Fruit fly (Drosophila melanogaster) whole organism, embryonic: ENCODE data around the gene CG43800.

Experiments used
- Bgb ChIP-seq: fragments of 200-800 bp; sonication (Bioruptor generic); IDR thresholded peaks from 2 replicates; pipeline ENCODE4 v1.3.6; 2022; ENCODE audit warnings: missing biosample characterization, missing genetic modification characterization; ENCODE audit not compliant: partially characterized antibody
- CG1024 ChIP-seq: fragments of 200-800 bp; sonication (Bioruptor generic); IDR thresholded peaks from 2 replicates; pipeline ENCODE4 v1.3.6; 2022; ENCODE audit warnings: missing biosample characterization, missing genetic modification characterization
- CG10462 ChIP-seq: fragments of 200-800 bp; sonication (Bioruptor generic); optimal IDR thresholded peaks from 2 replicates; lab custom pipeline; 2016; ENCODE audit warnings: missing biosample characterization, missing genetic modification characterization
- CG11504 ChIP-seq: fragments of 200-800 bp; sonication (Bioruptor generic); optimal IDR thresholded peaks from 3 replicates; lab custom pipeline; 2019; ENCODE audit warnings: missing biosample characterization, mild to moderate bottlenecking, missing genetic modification characterization, moderate library complexity
- CG12104 ChIP-seq: fragments of 200-800 bp; sonication (Bioruptor generic); optimal IDR thresholded peaks from 3 replicates; lab custom pipeline; 2016; ENCODE audit warnings: missing biosample characterization, missing genetic modification characterization
- CG12236 ChIP-seq: fragments of 200-800 bp; sonication (Bioruptor generic); optimal IDR thresholded peaks from 2 replicates; lab custom pipeline; 2016; ENCODE audit warnings: missing biosample characterization, missing genetic modification characterization
- CG13424 ChIP-seq: fragments of 200-800 bp; sonication (Bioruptor generic); optimal IDR thresholded peaks from 2 replicates; lab custom pipeline; 2019; ENCODE audit warnings: missing biosample characterization, mild to moderate bottlenecking, missing genetic modification characterization, moderate library complexity
- CG13624 ChIP-seq: fragments of 200-800 bp; sonication (Bioruptor generic); optimal IDR thresholded peaks from 2 replicates; lab custom pipeline; 2016; ENCODE audit warnings: missing biosample characterization, missing genetic modification characterization
- CG15601 ChIP-seq: fragments of 200-800 bp; sonication (Bioruptor generic); optimal IDR thresholded peaks from 3 replicates; lab custom pipeline; 2019; ENCODE audit warnings: missing biosample characterization, mild to moderate bottlenecking, missing genetic modification characterization, moderate library complexity
- CG16779 ChIP-seq: fragments of 200-800 bp; sonication (Bioruptor generic); IDR thresholded peaks from 2 replicates; pipeline ENCODE4 v1.3.6; 2022; ENCODE audit warnings: missing biosample characterization, missing genetic modification characterization
- CG16813 ChIP-seq: fragments of 200-800 bp; sonication (Bioruptor generic); IDR thresholded peaks from 3 replicates; pipeline ENCODE4 v1.3.6; 2022; ENCODE audit warnings: missing biosample characterization, missing genetic modification characterization; ENCODE audit not compliant: partially characterized antibody
- CG18476 ChIP-seq: fragments of 200-800 bp; sonication (Bioruptor generic); optimal IDR thresholded peaks from 2 replicates; lab custom pipeline; 2016; ENCODE audit warnings: missing biosample characterization, mild to moderate bottlenecking, missing genetic modification characterization
- CG18764 ChIP-seq: fragments of 200-800 bp; sonication (Bioruptor generic); optimal IDR thresholded peaks from 3 replicates; lab custom pipeline; 2016; ENCODE audit warnings: missing biosample characterization, missing genetic modification characterization
- CG32532 ChIP-seq: fragments of 200-800 bp; sonication (Bioruptor generic); IDR thresholded peaks from 2 replicates; pipeline ENCODE4 v1.3.6; 2022; ENCODE audit warnings: missing biosample characterization, missing genetic modification characterization
- CG33213 ChIP-seq: fragments of 200-800 bp; sonication (Bioruptor generic); optimal IDR thresholded peaks from 3 replicates; lab custom pipeline; 2016; ENCODE audit warnings: missing biosample characterization, missing genetic modification characterization
- CG34376 ChIP-seq: fragments of 200-800 bp; sonication (Bioruptor generic); optimal IDR thresholded peaks from 2 replicates; lab custom pipeline; 2018; ENCODE audit warnings: missing biosample characterization, mild to moderate bottlenecking, missing genetic modification characterization
- CG43689 ChIP-seq: fragments of 200-800 bp; sonication (Bioruptor generic); IDR thresholded peaks from 2 replicates; pipeline ENCODE4 v1.3.6; 2022; ENCODE audit warnings: missing biosample characterization, missing genetic modification characterization
- CG6791 ChIP-seq: fragments of 200-800 bp; sonication (Bioruptor generic); IDR thresholded peaks from 3 replicates; pipeline ENCODE4 v1.3.6; 2022; ENCODE audit warnings: missing biosample characterization, missing genetic modification characterization; ENCODE audit not compliant: partially characterized antibody
- CG7963 ChIP-seq: fragments of 200-800 bp; sonication (Bioruptor generic); IDR thresholded peaks from 3 replicates; pipeline ENCODE4 v1.3.6; 2022; ENCODE audit warnings: missing biosample characterization, missing genetic modification characterization; ENCODE audit not compliant: partially characterized antibody
- CG7987 ChIP-seq: fragments of 200-800 bp; sonication (Bioruptor generic); optimal IDR thresholded peaks from 2 replicates; lab custom pipeline; 2018; ENCODE audit warnings: missing biosample characterization, mild to moderate bottlenecking, missing genetic modification characterization, moderate library complexity
- CG8281 ChIP-seq: fragments of 200-800 bp; sonication (Bioruptor generic); optimal IDR thresholded peaks from 2 replicates; lab custom pipeline; 2018; ENCODE audit warnings: missing biosample characterization, mild to moderate bottlenecking, missing genetic modification characterization, moderate library complexity
- CG9797 ChIP-seq: fragments of 200-800 bp; sonication (Bioruptor generic); optimal IDR thresholded peaks from 3 replicates; lab custom pipeline; 2018; ENCODE audit warnings: missing biosample characterization, mild to moderate bottlenecking, missing genetic modification characterization
- CoRest ChIP-seq: fragments of 200-800 bp; sonication (Bioruptor generic); optimal IDR thresholded peaks from 3 replicates; lab custom pipeline; 2018; ENCODE audit warnings: missing biosample characterization, mild to moderate bottlenecking, missing genetic modification characterization, moderate library complexity
- CrebB ChIP-seq: fragments of 200-800 bp; sonication (Bioruptor generic); optimal IDR thresholded peaks from 3 replicates; lab custom pipeline; 2018; ENCODE audit warnings: missing biosample characterization, mild to moderate bottlenecking, missing genetic modification characterization
- Dek ChIP-seq: fragments of 200-800 bp; sonication (Bioruptor generic); optimal IDR thresholded peaks from 3 replicates; lab custom pipeline; 2019; ENCODE audit warnings: missing biosample characterization, mild to moderate bottlenecking, missing genetic modification characterization, moderate library complexity
- Gug ChIP-seq: fragments of 200-800 bp; sonication (Bioruptor generic); IDR thresholded peaks from 4 replicates; pipeline ENCODE4 v1.3.6; 2022; ENCODE audit warnings: missing biosample characterization, missing genetic modification characterization
- NfI ChIP-seq: fragments of 200-800 bp; sonication (Bioruptor generic); optimal IDR thresholded peaks from 3 replicates; lab custom pipeline; 2018; ENCODE audit warnings: missing biosample characterization, mild to moderate bottlenecking, missing genetic modification characterization, moderate library complexity
- Oaz ChIP-seq: fragments of 200-800 bp; sonication (Bioruptor generic); IDR thresholded peaks from 2 replicates; pipeline ENCODE4 v1.3.6; 2022; ENCODE audit warnings: missing biosample characterization, missing genetic modification characterization
- TFAM ChIP-seq: fragments of 200-800 bp; sonication (Bioruptor generic); optimal IDR thresholded peaks from 2 replicates; lab custom pipeline; 2017; ENCODE audit warnings: missing biosample characterization, missing genetic modification characterization, inconsistent platforms
- bab2 ChIP-seq: fragments of 200-800 bp; sonication (Bioruptor generic); optimal IDR thresholded peaks from 2 replicates; lab custom pipeline; 2016; ENCODE audit warnings: missing biosample characterization, missing genetic modification characterization
- cg ChIP-seq: fragments of 200-800 bp; sonication (Bioruptor generic); optimal IDR thresholded peaks from 3 replicates; lab custom pipeline; 2019; ENCODE audit warnings: missing biosample characterization, mild to moderate bottlenecking, missing genetic modification characterization, moderate library complexity
- chinmo ChIP-seq: fragments of 200-800 bp; sonication (Bioruptor generic); IDR thresholded peaks from 4 replicates; pipeline ENCODE4 v1.3.6; 2022; ENCODE audit warnings: missing biosample characterization, missing genetic modification characterization; ENCODE audit not compliant: partially characterized antibody
- chm ChIP-seq: fragments of 200-800 bp; sonication (Bioruptor generic); IDR thresholded peaks from 2 replicates; pipeline ENCODE4 v1.3.6; 2022; ENCODE audit warnings: missing biosample characterization, missing genetic modification characterization
- corto ChIP-seq: fragments of 200-800 bp; sonication (Bioruptor generic); optimal IDR thresholded peaks from 2 replicates; lab custom pipeline; 2016; ENCODE audit warnings: missing biosample characterization, mild to moderate bottlenecking, missing genetic modification characterization, moderate library complexity
- da ChIP-seq: fragments of 200-800 bp; sonication (Bioruptor generic); optimal IDR thresholded peaks from 2 replicates; lab custom pipeline; 2016; ENCODE audit warnings: missing biosample characterization, missing genetic modification characterization
- dm ChIP-seq: fragments of 200-800 bp; sonication (Bioruptor generic); optimal IDR thresholded peaks from 3 replicates; lab custom pipeline; 2016; ENCODE audit warnings: missing biosample characterization, missing genetic modification characterization
- dmrt99B ChIP-seq: fragments of 200-800 bp; sonication (Bioruptor generic); optimal IDR thresholded peaks from 2 replicates; lab custom pipeline; 2018; ENCODE audit warnings: missing biosample characterization, mild to moderate bottlenecking, missing genetic modification characterization, moderate library complexity
- fd102C ChIP-seq: fragments of 200-800 bp; sonication (Bioruptor generic); optimal IDR thresholded peaks from 2 replicates; lab custom pipeline; 2018; ENCODE audit warnings: missing biosample characterization, mild to moderate bottlenecking, missing genetic modification characterization, moderate library complexity
- ken ChIP-seq: fragments of 200-800 bp; sonication (Bioruptor generic); IDR thresholded peaks from 3 replicates; pipeline ENCODE4 v1.3.6; 2022; ENCODE audit warnings: missing biosample characterization, missing genetic modification characterization
- lilli ChIP-seq: fragments of 200-800 bp; sonication (Bioruptor generic); optimal IDR thresholded peaks from 3 replicates; lab custom pipeline; 2016; ENCODE audit warnings: missing biosample characterization, missing genetic modification characterization
- lola ChIP-seq, 3 experiments: fragments of >200 bp in 2 of 3; fragments of 200-800 bp in 1 of 3; sonication (Bioruptor generic) in 1 of 3; optimal IDR thresholded peaks; 2 replicates each; lab custom pipeline; 2017 to 2019; ENCODE audit warnings: missing biosample characterization in 3 of 3, missing genetic modification characterization in 3 of 3, mild to moderate bottlenecking in 1 of 3, moderate library complexity in 1 of 3
- nerfin-1 ChIP-seq: fragments of 200-800 bp; sonication (Bioruptor generic); optimal IDR thresholded peaks from 3 replicates; lab custom pipeline; 2019; ENCODE audit warnings: missing biosample characterization, mild to moderate bottlenecking, missing genetic modification characterization, moderate library complexity
- rib ChIP-seq: fragments of 200-800 bp; sonication (Bioruptor generic); IDR thresholded peaks from 2 replicates; pipeline ENCODE4 v1.3.6; 2022; ENCODE audit warnings: missing biosample characterization, missing genetic modification characterization
- scrt ChIP-seq: fragments of 200-800 bp; sonication (Bioruptor generic); optimal IDR thresholded peaks from 2 replicates; lab custom pipeline; 2018; ENCODE audit warnings: missing biosample characterization, mild to moderate bottlenecking, missing genetic modification characterization, moderate library complexity
- sd ChIP-seq: fragments of 200-800 bp; sonication (Bioruptor generic); optimal IDR thresholded peaks from 3 replicates; lab custom pipeline; 2018; ENCODE audit warnings: missing biosample characterization, mild to moderate bottlenecking, missing genetic modification characterization, moderate library complexity
- sens-2 ChIP-seq: fragments of 200-800 bp; sonication (Bioruptor generic); IDR thresholded peaks from 2 replicates; pipeline ENCODE4 v1.3.6; 2022; ENCODE audit warnings: missing biosample characterization, missing genetic modification characterization
- tap ChIP-seq: fragments of 200-800 bp; optimal IDR thresholded peaks from 3 replicates; lab custom pipeline; 2019; ENCODE audit warnings: missing biosample characterization, mild to moderate bottlenecking, missing genetic modification characterization, moderate library complexity
- tx ChIP-seq: fragments of 200-800 bp; sonication (Bioruptor generic); optimal IDR thresholded peaks from 2 replicates; lab custom pipeline; 2016; ENCODE audit warnings: missing biosample characterization, missing genetic modification characterization
- zf30C ChIP-seq: fragments of 200-800 bp; sonication (Bioruptor generic); optimal IDR thresholded peaks from 3 replicates; lab custom pipeline; 2018; ENCODE audit warnings: missing biosample characterization, mild to moderate bottlenecking, missing genetic modification characterization

Gene CG43800

dm6 chr2L:7188530-7188996 lies 44.0 kb downstream of the CG43800 start (continued):
- TF ChIP-seq tx (GFP tag; lab: Kevin White, UChicago) (peak; percentile 97), CG15601 (peak; percentile 97), CG13424 (peak; percentile 99), Oaz (GFP tag; lab: Robert Waterston, UW) (peak; percentile 97), fd102C (GFP tag; lab: Kevin White, UChicago) (peak; percentile 69), CG1024 (peak; percentile 91), corto (peak; percentile 93), CG10462 (peak; percentile 97), CG12236 (GFP tag; lab: Kevin White, UChicago) (peak; percentile 91), chinmo (peak; percentile 87; the same call in 2 of the 4 replicates), CG16813 (GFP tag; lab: Robert Waterston, UW) (no peak), da (GFP tag; lab: Kevin White, UChicago) (peak; percentile 93), CG6791 (GFP tag; lab: Robert Waterston, UW) (no peak), CG13624 (peak; percentile 96), NfI (GFP tag; lab: Kevin White, UChicago) (peak; percentile 98), sd (tag; lab: Kevin White, UChicago) (peak; percentile 94), CG18764 (GFP tag; lab: Kevin White, UChicago) (peak; percentile 93), lilli (GFP tag; lab: Kevin White, UChicago) (peak; percentile 98), tap (tag; lab: Kevin White, UChicago) (peak; percentile 96), ken (GFP tag; lab: Robert Waterston, UW) (peak; percentile 98), nerfin-1 (peak; percentile 97), CG8281 (tag; lab: Kevin White, UChicago) (peak; percentile 83), dm (GFP tag; lab: Kevin White, UChicago) (peak; percentile 92), CG7987 (GFP tag; lab: Kevin White, UChicago) (peak; percentile 93), zf30C (GFP tag; lab: Kevin White, UChicago) (no peak), sens-2 (GFP tag; lab: Robert Waterston, UW) (peak; percentile 93), Bgb (GFP tag; lab: Robert Waterston, UW) (no peak; the same call in 1 of the 2 replicates), CG16779 (GFP tag; lab: Robert Waterston, UW) (peak; percentile 93), CG9797 (peak; percentile 59), cg (GFP tag; lab: Kevin White, UChicago) (no peak), CG18476 (GFP tag; lab: Kevin White, UChicago) (peak; percentile 96), chm (GFP tag; lab: Robert Waterston, UW) (no peak), CG32532 (GFP tag; lab: Robert Waterston, UW) (peak; percentile 98), Gug (GFP tag; lab: Robert Waterston, UW) (peak; percentile 98; the same call in 3 of the 4 replicates), CG12104 (GFP tag; lab: Kevin White, UChicago) (peak; percentile 97), CG34376 (GFP tag; lab: Kevin White, UChicago) (peak; percentile 98), CrebB (tag; lab: Kevin White, UChicago) (peak; percentile 97), dmrt99B (peak; percentile 99), CG43689 (GFP tag; lab: Robert Waterston, UW) (peak; percentile 93), bab2 (GFP tag; lab: Kevin White, UChicago) (peak; percentile 96), scrt (peak; percentile 99), CG33213 (GFP tag; lab: Kevin White, UChicago) (peak; percentile 91), lola (GFP tag; optimal IDR thresholded peaks at IDR 0.05; lab: Kevin White, UChicago) (peak in 1 of 3 experiments; percentile 96), Dek (tag; lab: Kevin White, UChicago) (peak; percentile 97), CG7963 (GFP tag; lab: Robert Waterston, UW) (no peak), CG11504 (tag; lab: Kevin White, UChicago) (peak; percentile 97), CoRest (tag; lab: Kevin White, UChicago) (peak; percentile 99), rib (GFP tag; lab: Robert Waterston, UW) (peak; percentile 94), TFAM (GFP tag; lab: Kevin White, UChicago) (peak; percentile 87)
